Worm (Caenorhabditis elegans): ENCODE data around the gene srh-281.

Gene srh-281

DNA sequence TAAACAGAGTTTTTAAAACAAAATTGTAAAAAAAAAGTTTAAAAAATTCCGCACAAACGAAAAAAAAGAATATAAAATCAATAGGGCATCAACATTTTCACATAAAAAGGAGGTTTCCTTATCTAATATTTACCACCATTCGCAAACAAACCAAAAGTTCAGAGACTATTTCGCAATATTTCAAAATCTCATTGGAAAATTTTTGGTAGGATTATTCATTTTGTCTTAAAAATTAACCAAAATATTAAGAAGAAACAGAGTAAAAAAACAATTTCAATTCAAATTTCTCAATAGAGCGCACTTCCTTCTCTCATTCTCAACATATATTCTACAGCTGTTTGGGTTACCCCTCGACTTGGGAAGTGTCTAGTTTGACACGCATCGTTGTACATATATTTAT lies 30.5 kb upstream of the srh-281 start:
- TF ChIP-seq T22C8.4 (GFP tag; IDR thresholded peaks at IDR 0.05) (no peak), med-1 (GFP tag; optimal IDR thresholded peaks at IDR 0.05; ENCODE audit: insufficient read depth) (no peak), tab-1 (GFP tag; IDR thresholded peaks at IDR 0.05) (no peak), ztf-23 (GFP tag; IDR thresholded peaks at IDR 0.05) (no peak), flt-1 (GFP tag; IDR thresholded peaks at IDR 0.05) (no peak), ref-1 (GFP tag; conservative IDR thresholded peaks at IDR 0.05) (no peak), klf-2 (GFP tag; conservative IDR thresholded peaks at IDR 0.05) (no peak), cog-1 (tag; optimal IDR thresholded peaks at IDR 0.05) (no peak), ztf-29 (GFP tag; IDR thresholded peaks at IDR 0.05) (no peak)

DNA sequence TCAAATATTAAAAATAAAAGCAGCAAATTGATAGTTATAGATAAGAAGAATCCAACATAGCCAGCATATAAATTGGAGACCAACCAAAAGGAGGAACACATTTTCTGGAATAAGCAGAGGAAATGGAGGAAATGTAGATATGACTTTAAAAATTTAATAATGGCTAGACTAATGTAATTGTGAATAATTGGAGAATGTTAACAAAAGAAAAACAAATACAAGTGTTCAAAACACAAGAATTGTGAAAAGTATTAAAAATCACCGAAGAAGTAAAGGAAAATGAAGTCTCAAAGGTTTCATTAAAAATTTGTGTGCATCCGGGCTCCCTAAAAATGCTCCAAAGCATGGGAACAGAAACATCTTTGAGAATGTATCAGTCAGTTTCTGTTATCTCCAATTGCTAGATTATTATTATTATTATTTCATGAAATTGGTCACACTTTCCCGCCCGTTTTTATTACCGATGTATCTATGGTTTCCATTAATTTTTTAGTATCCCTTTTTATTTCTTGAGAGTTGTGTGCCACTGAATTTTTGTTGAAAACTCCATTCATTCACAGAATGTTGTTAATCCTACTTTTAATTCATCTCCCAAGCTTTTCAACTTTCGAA lies 28.4 kb upstream of the srh-281 start, which contains the start of the genes str-109 and F10A3.11:
str-109 (minus strand) TSS at position 101 of the 612 bp plus-strand sequence.
F10A3.11 (plus strand) TSS at position 562 of the 612 bp plus-strand sequence.
- TF ChIP-seq med-1 (GFP tag; optimal IDR thresholded peaks at IDR 0.05; ENCODE audit: insufficient read depth) (no peak), ztf-23 (GFP tag; IDR thresholded peaks at IDR 0.05) (no peak), T22C8.4 (GFP tag; IDR thresholded peaks at IDR 0.05) (no peak)

DNA sequence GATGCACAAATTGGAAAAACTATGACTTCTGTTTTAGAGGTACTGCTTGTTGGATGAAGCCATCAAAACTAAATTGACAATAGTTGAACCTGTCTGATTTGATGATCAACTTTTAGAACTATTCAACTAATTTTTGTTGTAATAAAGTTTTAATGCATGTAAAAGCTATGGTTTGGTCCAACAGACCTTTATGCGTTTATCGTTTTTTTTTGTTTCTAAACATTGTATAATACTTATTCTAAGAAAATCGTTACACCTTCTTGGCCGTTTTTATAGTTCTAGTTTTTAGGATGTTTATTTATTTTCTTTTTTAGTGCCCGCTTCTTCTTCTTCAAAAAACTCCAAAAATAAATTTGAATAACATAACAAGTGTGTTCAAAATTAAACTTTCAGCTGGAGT lies 26.9 kb upstream of the srh-281 start, which contains the start of gene F10A3.12:
F10A3.12 (plus strand) TSS at position 301 of the 400 bp plus-strand sequence.
- TF ChIP-seq ref-1 (GFP tag; conservative IDR thresholded peaks at IDR 0.05) (no peak), cog-1 (tag; optimal IDR thresholded peaks at IDR 0.05) (no peak)

DNA sequence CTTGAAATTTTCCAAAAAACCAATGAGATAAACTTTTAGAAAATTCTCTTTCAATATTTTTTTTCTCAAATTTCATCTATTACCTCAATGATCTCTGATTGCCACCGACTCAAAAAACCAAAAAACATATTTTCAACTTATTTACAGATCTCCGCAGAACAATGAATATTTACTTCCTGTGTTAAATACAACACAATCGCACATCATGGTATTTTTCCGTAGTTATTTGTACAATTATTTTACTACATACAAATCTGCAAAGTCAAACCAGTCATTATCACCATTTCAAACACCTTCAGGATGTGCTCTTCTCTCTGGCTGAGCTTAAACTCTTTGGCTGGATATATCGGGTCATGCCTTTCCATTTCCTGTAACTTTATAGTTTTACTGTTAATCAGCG lies 24.6 kb upstream of the srh-281 start, which contains the start of gene str-108:
str-108 (plus strand) TSS at position 301 of the 400 bp plus-strand sequence.
- TF ChIP-seq ztf-23 (GFP tag; IDR thresholded peaks at IDR 0.05) (no peak), klf-2 (GFP tag; conservative IDR thresholded peaks at IDR 0.05) (no peak), flt-1 (GFP tag; IDR thresholded peaks at IDR 0.05) (no peak), med-1 (GFP tag; optimal IDR thresholded peaks at IDR 0.05; ENCODE audit: insufficient read depth) (no peak)

DNA sequence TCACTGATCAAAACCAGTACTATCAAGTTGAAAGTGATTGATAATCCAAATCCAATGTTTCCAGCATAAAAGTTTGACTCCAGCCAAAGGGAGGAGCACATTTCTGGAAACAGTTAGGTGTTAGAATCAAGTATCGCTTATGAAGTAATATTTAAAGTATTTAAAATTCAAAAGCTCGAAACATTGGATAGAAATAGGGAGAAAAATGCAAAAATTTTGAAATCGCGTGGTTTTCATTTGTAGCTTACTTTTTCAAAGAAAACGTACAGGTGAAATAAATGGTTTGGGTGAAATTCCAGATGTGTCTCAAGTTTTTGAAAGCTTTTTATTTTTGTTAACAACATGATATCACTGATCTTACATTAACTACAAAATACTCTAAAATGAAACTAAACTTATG lies 21.6 kb upstream of the srh-281 start, which contains the start of gene str-111:
str-111 (minus strand) TSS at position 101 of the 400 bp plus-strand sequence.
- no peak for TF ChIP-seq flt-1 (GFP tag; IDR thresholded peaks at IDR 0.05)
- no peak for TF ChIP-seq cog-1 (tag; optimal IDR thresholded peaks at IDR 0.05)
- TF ChIP-seq ztf-29 (GFP tag; IDR thresholded peaks at IDR 0.05) = no peak
- no peak for TF ChIP-seq tab-1 (GFP tag; IDR thresholded peaks at IDR 0.05)
- no peak for TF ChIP-seq klf-2 (GFP tag; conservative IDR thresholded peaks at IDR 0.05)
- TF ChIP-seq ztf-23 (GFP tag; IDR thresholded peaks at IDR 0.05) = no peak
- no peak for TF ChIP-seq T22C8.4 (GFP tag; IDR thresholded peaks at IDR 0.05)
- no peak for TF ChIP-seq med-1 (GFP tag; optimal IDR thresholded peaks at IDR 0.05; ENCODE audit: insufficient read depth)

DNA sequence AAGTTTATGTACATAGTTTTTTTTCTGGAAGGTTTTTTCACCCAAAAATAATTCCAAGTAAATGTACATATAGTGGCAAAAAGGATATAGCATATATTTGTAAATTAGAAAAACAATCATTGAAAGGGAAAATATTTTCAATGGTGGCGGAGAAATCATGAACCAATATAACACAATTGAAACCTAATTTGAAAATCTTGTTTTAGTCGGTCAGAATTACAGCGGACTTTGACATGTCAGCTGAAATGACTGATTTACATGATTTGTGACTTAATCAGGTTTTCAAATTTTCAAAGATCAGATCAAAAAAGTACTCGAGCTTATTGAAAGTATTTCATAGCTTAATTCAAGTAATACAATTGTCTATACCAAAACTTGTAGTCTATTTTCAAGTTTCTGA lies 18.9 kb upstream of the srh-281 start, which contains the start of gene K05D4.9:
K05D4.9 (minus strand) TSS at position 101 of the 400 bp plus-strand sequence.
- TF ChIP-seq ref-1 (GFP tag; conservative IDR thresholded peaks at IDR 0.05) = no peak
- TF ChIP-seq klf-2 (GFP tag; conservative IDR thresholded peaks at IDR 0.05) = no peak
- TF ChIP-seq flt-1 (GFP tag; IDR thresholded peaks at IDR 0.05) = no peak
- TF ChIP-seq med-1 (GFP tag; optimal IDR thresholded peaks at IDR 0.05; ENCODE audit: insufficient read depth) = no peak
- no peak for TF ChIP-seq cog-1 (tag; optimal IDR thresholded peaks at IDR 0.05)
- no peak for TF ChIP-seq ztf-29 (GFP tag; IDR thresholded peaks at IDR 0.05)
- TF ChIP-seq ztf-23 (GFP tag; IDR thresholded peaks at IDR 0.05) = no peak
- TF ChIP-seq tab-1 (GFP tag; IDR thresholded peaks at IDR 0.05) = no peak

DNA sequence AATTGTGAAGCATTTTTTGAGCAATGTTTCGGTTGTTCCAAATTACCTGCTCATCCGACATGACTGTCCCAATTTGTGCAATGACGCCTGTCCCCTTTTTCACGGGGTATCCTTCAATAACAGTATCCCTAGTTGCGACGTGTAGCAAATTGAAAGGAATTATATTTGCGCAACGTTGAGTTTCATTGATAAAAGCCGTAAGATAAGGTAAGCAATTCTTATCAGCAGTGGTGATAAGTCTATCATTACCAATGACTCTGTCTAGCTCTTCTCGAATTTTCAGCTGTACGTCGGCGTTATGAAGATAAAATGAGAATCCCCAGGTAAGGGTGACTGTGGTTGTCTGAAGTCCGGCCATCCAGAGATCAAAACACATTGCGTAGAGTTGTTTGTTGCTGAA lies 16.5 kb upstream of the srh-281 start:
- TF ChIP-seq cog-1 (tag; optimal IDR thresholded peaks at IDR 0.05) = no peak
- no peak for TF ChIP-seq med-1 (GFP tag; optimal IDR thresholded peaks at IDR 0.05; ENCODE audit: insufficient read depth)
- no peak for TF ChIP-seq flt-1 (GFP tag; IDR thresholded peaks at IDR 0.05)
- TF ChIP-seq T22C8.4 (GFP tag; IDR thresholded peaks at IDR 0.05) = no peak
- no peak for TF ChIP-seq ztf-29 (GFP tag; IDR thresholded peaks at IDR 0.05)
- no peak for TF ChIP-seq klf-2 (GFP tag; conservative IDR thresholded peaks at IDR 0.05)
- no peak for TF ChIP-seq tab-1 (GFP tag; IDR thresholded peaks at IDR 0.05)
- TF ChIP-seq ztf-23 (GFP tag; IDR thresholded peaks at IDR 0.05) = no peak
- no peak for TF ChIP-seq ref-1 (GFP tag; conservative IDR thresholded peaks at IDR 0.05)

DNA sequence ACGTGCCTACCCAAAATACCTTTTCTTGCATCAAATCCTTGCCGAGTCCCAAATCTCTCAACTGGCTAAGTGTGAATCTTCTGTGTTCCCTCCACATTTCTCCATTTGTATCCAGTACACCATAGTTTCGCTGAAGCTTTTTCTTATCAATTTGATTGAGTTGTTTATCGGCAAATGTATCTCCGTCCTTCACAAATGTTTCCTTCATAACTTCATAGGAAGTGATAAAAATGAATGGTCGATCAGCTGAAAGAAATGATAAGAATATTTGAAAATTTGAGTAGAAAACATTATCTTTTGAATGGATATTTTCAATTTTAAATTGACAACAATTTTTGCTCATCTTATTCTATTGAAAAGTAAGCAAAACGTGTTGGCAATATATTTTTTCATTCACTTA lies 15.4 kb upstream of the srh-281 start:
- TF ChIP-seq ztf-23 (GFP tag; IDR thresholded peaks at IDR 0.05) = no peak
- TF ChIP-seq med-1 (GFP tag; optimal IDR thresholded peaks at IDR 0.05; ENCODE audit: insufficient read depth) = no peak
- no peak for TF ChIP-seq ref-1 (GFP tag; conservative IDR thresholded peaks at IDR 0.05)
- no peak for TF ChIP-seq flt-1 (GFP tag; IDR thresholded peaks at IDR 0.05)
- TF ChIP-seq T22C8.4 (GFP tag; IDR thresholded peaks at IDR 0.05) = no peak
- no peak for TF ChIP-seq tab-1 (GFP tag; IDR thresholded peaks at IDR 0.05)
- no peak for TF ChIP-seq ztf-29 (GFP tag; IDR thresholded peaks at IDR 0.05)
- TF ChIP-seq cog-1 (tag; optimal IDR thresholded peaks at IDR 0.05) = no peak
- TF ChIP-seq klf-2 (GFP tag; conservative IDR thresholded peaks at IDR 0.05) = no peak

DNA sequence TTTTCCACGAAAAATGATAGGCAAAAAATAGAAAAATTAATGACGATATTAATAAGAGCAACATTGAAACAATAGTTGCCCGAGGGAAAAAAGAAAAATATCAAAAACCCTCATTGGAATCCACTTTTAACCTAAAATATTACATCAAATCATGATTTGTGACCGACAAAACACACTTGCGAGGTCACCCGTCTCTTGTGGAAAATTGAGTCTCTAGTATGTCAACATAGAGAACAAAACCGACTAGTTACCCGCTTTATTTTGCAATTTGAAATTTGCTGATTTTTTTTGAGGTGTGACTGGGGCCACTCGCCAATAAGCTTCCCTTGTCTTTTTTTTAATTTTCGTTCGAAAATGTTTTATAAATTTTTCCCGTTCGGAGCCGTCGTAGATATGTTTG lies 14.8 kb upstream of the srh-281 start, which contains the start of gene cyp-33D1:
cyp-33D1 (minus strand) TSS at position 101 of the 400 bp plus-strand sequence.
- no peak for TF ChIP-seq med-1 (GFP tag; optimal IDR thresholded peaks at IDR 0.05; ENCODE audit: insufficient read depth)
- no peak for TF ChIP-seq tab-1 (GFP tag; IDR thresholded peaks at IDR 0.05)
- no peak for TF ChIP-seq flt-1 (GFP tag; IDR thresholded peaks at IDR 0.05)
- TF ChIP-seq ztf-23 (GFP tag; IDR thresholded peaks at IDR 0.05) = no peak
- no peak for TF ChIP-seq ref-1 (GFP tag; conservative IDR thresholded peaks at IDR 0.05)
- no peak for TF ChIP-seq T22C8.4 (GFP tag; IDR thresholded peaks at IDR 0.05)
- no peak for TF ChIP-seq ztf-29 (GFP tag; IDR thresholded peaks at IDR 0.05)
- TF ChIP-seq cog-1 (tag; optimal IDR thresholded peaks at IDR 0.05) = no peak
- no peak for TF ChIP-seq klf-2 (GFP tag; conservative IDR thresholded peaks at IDR 0.05)

DNA sequence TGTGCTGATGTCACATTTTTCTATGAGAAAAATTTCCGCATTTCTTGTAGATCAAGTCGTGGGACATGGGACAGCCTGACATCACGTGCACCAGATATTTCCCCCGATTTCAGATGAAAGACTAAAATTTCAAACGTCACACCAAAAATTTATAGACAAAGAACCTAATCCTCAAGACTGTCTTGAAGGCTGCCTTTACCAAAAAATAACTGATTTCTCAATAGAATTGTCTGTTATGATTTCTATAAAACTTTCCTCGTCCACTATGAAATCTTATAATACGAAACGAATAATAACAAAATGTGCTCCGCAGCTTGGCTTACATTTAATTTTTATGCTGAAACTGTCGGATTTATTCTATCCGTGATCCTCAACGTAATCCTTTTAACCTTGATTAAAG lies 10.2 kb upstream of the srh-281 start, which contains the start of gene str-106:
str-106 (plus strand) TSS at position 301 of the 400 bp plus-strand sequence.
- TF ChIP-seq flt-1 (GFP tag; IDR thresholded peaks at IDR 0.05) = no peak
- no peak for TF ChIP-seq ref-1 (GFP tag; conservative IDR thresholded peaks at IDR 0.05)
- TF ChIP-seq tab-1 (GFP tag; IDR thresholded peaks at IDR 0.05) = no peak
